Worm (Caenorhabditis elegans) whole organism, L1 larva: ENCODE measurements around the gene Y43E12A.2.

ENCODE experiments used
- C16A3.4 ChIP-seq: fragments of 150-350 bp; optimal IDR thresholded peaks from 2 replicates; lab custom pipeline; 2014; ENCODE audit warnings: missing biosample characterization, missing genetic modification characterization
- C34B4.2 ChIP-seq: sonication (generic microtip); optimal IDR thresholded peaks from 2 replicates; lab custom pipeline; 2017; ENCODE audit warnings: mild to moderate bottlenecking, missing genetic modification characterization, missing compliant biosample characterization
- F16B12.6 ChIP-seq: fragments of 150-350 bp; optimal IDR thresholded peaks from 2 replicates; lab custom pipeline; 2014; ENCODE audit warnings: missing biosample characterization, missing genetic modification characterization
- alr-1 ChIP-seq: fragments of 200-800 bp; sonication (Bioruptor generic); optimal IDR thresholded peaks from 2 replicates; lab custom pipeline; 2018; ENCODE audit warnings: borderline replicate concordance, mild to moderate bottlenecking, missing genetic modification characterization, missing compliant biosample characterization
- blmp-1 ChIP-seq: fragments of 150-350 bp; optimal IDR thresholded peaks from 2 replicates; lab custom pipeline; 2014; ENCODE audit warnings: missing biosample characterization, missing genetic modification characterization
- ceh-63 ChIP-seq: fragments of 200-800 bp; sonication (Bioruptor generic); optimal IDR thresholded peaks from 2 replicates; lab custom pipeline; 2018; ENCODE audit warnings: mild to moderate bottlenecking, missing genetic modification characterization, missing compliant biosample characterization
- ceh-8 ChIP-seq: fragments of 200-800 bp; sonication (Bioruptor generic); optimal IDR thresholded peaks from 2 replicates; lab custom pipeline; 2018; ENCODE audit warnings: mild to moderate bottlenecking, missing genetic modification characterization, moderate library complexity, missing compliant biosample characterization
- ceh-82 ChIP-seq, 3 experiments: fragments of 150-350 bp in 1 of 3; sonication (generic microtip) in 2 of 3; optimal IDR thresholded peaks; 2 replicates each; lab custom pipeline; 2014 to 2017; ENCODE audit warnings: missing biosample characterization in 3 of 3, missing genetic modification characterization in 3 of 3
- ceh-90 ChIP-seq: sonication (generic microtip); optimal IDR thresholded peaks from 2 replicates; lab custom pipeline; 2016; ENCODE audit warnings: missing genetic modification characterization, missing compliant biosample characterization
- efl-3 ChIP-seq: fragments of 200-800 bp; sonication (Bioruptor generic); optimal IDR thresholded peaks from 2 replicates; lab custom pipeline; 2018; ENCODE audit warnings: mild to moderate bottlenecking, missing genetic modification characterization, missing compliant biosample characterization
- egl-13 ChIP-seq: sonication (generic microtip); optimal IDR thresholded peaks from 2 replicates; lab custom pipeline; 2016; ENCODE audit warnings: missing genotype, missing genetic modification reagents, missing genetic modification characterization, missing compliant biosample characterization
- egl-27 ChIP-seq, 2 experiments: fragments of 150-350 bp in 1 of 2; sonication (generic microtip); optimal IDR thresholded peaks; 3 replicates each; lab custom pipeline; 2017 to 2018; ENCODE audit warnings: missing biosample characterization in 2 of 2, missing genetic modification characterization in 2 of 2, missing genetic modification reagents in 2 of 2
- elt-2 ChIP-seq: sonication (generic microtip); optimal IDR thresholded peaks from 2 replicates; lab custom pipeline; 2016; ENCODE audit warnings: missing genetic modification characterization, mild to moderate bottlenecking, inconsistent platforms, missing compliant biosample characterization, missing genetic modification reagents
- ets-5 ChIP-seq: fragments of 200-800 bp; sonication (Bioruptor generic); IDR thresholded peaks from 2 replicates; pipeline ENCODE4 v1.3.6; 2022; ENCODE audit warnings: missing genetic modification characterization, missing compliant biosample characterization
- fkh-10 ChIP-seq: sonication (generic microtip); optimal IDR thresholded peaks from 2 replicates; lab custom pipeline; 2017; ENCODE audit warnings: missing biosample characterization, missing genetic modification reagents, missing genetic modification characterization
- fkh-4 ChIP-seq: sonication (generic microtip); optimal IDR thresholded peaks from 2 replicates; lab custom pipeline; 2016; ENCODE audit warnings: missing compliant biosample characterization, missing genetic modification characterization, borderline replicate concordance
- fos-1 ChIP-seq: fragments of 150-350 bp; optimal IDR thresholded peaks from 2 replicates; lab custom pipeline; 2014; ENCODE audit warnings: missing biosample characterization, missing genetic modification characterization
- hlh-4 ChIP-seq: sonication (generic microtip); optimal IDR thresholded peaks from 2 replicates; lab custom pipeline; 2016; ENCODE audit warnings: mild to moderate bottlenecking, missing genetic modification characterization, missing compliant biosample characterization
- hpl-2 ChIP-seq: fragments of 150-350 bp; optimal IDR thresholded peaks from 2 replicates; lab custom pipeline; 2014; ENCODE audit warnings: missing biosample characterization, missing genetic modification reagents, missing genetic modification characterization
- isw-1 ChIP-seq: fragments of 200-800 bp; sonication (Bioruptor generic); IDR thresholded peaks from 2 replicates; pipeline ENCODE4 v1.3.6; 2022; ENCODE audit warnings: missing genetic modification characterization, missing compliant biosample characterization
- jun-1 ChIP-seq: fragments of 150-350 bp; optimal IDR thresholded peaks from 2 replicates; lab custom pipeline; 2014; ENCODE audit warnings: missing biosample characterization, missing genetic modification reagents, missing genetic modification characterization
- lin-13 ChIP-seq: fragments of 150-350 bp; optimal IDR thresholded peaks from 2 replicates; lab custom pipeline; 2014; ENCODE audit warnings: missing biosample characterization, missing genetic modification reagents, missing genetic modification characterization
- lin-14 ChIP-seq: fragments of 200-800 bp; sonication (Bioruptor generic); optimal IDR thresholded peaks from 2 replicates; lab custom pipeline; 2018; ENCODE audit warnings: mild to moderate bottlenecking, missing genetic modification characterization, moderate library complexity, missing compliant biosample characterization
- lin-15B ChIP-seq: fragments of 150-350 bp; sonication (generic microtip); optimal IDR thresholded peaks from 3 replicates; lab custom pipeline; 2014; ENCODE audit warnings: missing biosample characterization, missing genetic modification characterization
- lin-35 ChIP-seq, 2 experiments: fragments of 150-350 bp; optimal IDR thresholded peaks; 2 replicates each; lab custom pipeline; 2014; ENCODE audit warnings: missing biosample characterization in 2 of 2, missing genetic modification characterization in 2 of 2, missing genetic modification reagents in 2 of 2
- lin-39 ChIP-seq: fragments of 150-350 bp; optimal IDR thresholded peaks from 2 replicates; lab custom pipeline; 2014; ENCODE audit warnings: missing biosample characterization, missing genetic modification reagents, missing genetic modification characterization
- mab-9 ChIP-seq: fragments of 200-800 bp; sonication (Bioruptor generic); IDR thresholded peaks from 2 replicates; pipeline ENCODE4 v1.3.6; 2022; ENCODE audit warnings: missing genetic modification reagents, missing genetic modification characterization, missing compliant biosample characterization
- mdl-1 ChIP-seq, 2 experiments: fragments of 150-350 bp; optimal IDR thresholded peaks; 2 replicates each; lab custom pipeline; 2014 to 2017; ENCODE audit warnings: missing biosample characterization in 2 of 2, missing genetic modification characterization in 2 of 2, inconsistent platforms in 1 of 2
- mef-2 ChIP-seq: fragments of 150-350 bp; optimal IDR thresholded peaks from 2 replicates; lab custom pipeline; 2014; ENCODE audit warnings: missing biosample characterization, missing genetic modification characterization
- mep-1 ChIP-seq: fragments of 150-350 bp; optimal IDR thresholded peaks from 2 replicates; lab custom pipeline; 2014; ENCODE audit warnings: missing biosample characterization, missing genetic modification characterization
- nhr-12 ChIP-seq: sonication (generic microtip); optimal IDR thresholded peaks from 2 replicates; lab custom pipeline; 2017; ENCODE audit warnings: missing biosample characterization, missing genetic modification characterization
- nhr-19 ChIP-seq: fragments of 200-800 bp; sonication (Bioruptor generic); conservative IDR thresholded peaks from 2 replicates; pipeline ENCODE4 v1.3.6; 2022; ENCODE audit warnings: missing genetic modification characterization, missing compliant biosample characterization
- nhr-47 ChIP-seq: sonication (generic microtip); optimal IDR thresholded peaks from 2 replicates; lab custom pipeline; 2016; ENCODE audit warnings: mild to moderate bottlenecking, missing genetic modification characterization, moderate library complexity, missing compliant biosample characterization
- nhr-71 ChIP-seq: sonication (generic microtip); optimal IDR thresholded peaks from 2 replicates; lab custom pipeline; 2016; ENCODE audit warnings: mild to moderate bottlenecking, missing genetic modification characterization, moderate library complexity, missing compliant biosample characterization
- nhr-76 ChIP-seq: sonication (generic microtip); optimal IDR thresholded peaks from 2 replicates; lab custom pipeline; 2017; ENCODE audit warnings: missing biosample characterization, missing genetic modification characterization
- nhr-77 ChIP-seq: fragments of 150-350 bp; optimal IDR thresholded peaks from 2 replicates; lab custom pipeline; 2014; ENCODE audit warnings: missing biosample characterization, missing genetic modification characterization
- nhr-84 ChIP-seq: sonication (generic microtip); optimal IDR thresholded peaks from 2 replicates; lab custom pipeline; 2017; ENCODE audit warnings: missing biosample characterization, missing genetic modification characterization
- nhr-85 ChIP-seq: sonication (generic microtip); peaks from one replicate; lab custom pipeline; 2016; ENCODE audit warnings: missing genetic modification characterization, inconsistent platforms, missing compliant biosample characterization
- nhr-90 ChIP-seq: sonication (generic microtip); optimal IDR thresholded peaks from 2 replicates; lab custom pipeline; 2016; ENCODE audit warnings: mild to moderate bottlenecking, missing genetic modification characterization, missing compliant biosample characterization; ENCODE audit not compliant: poor library complexity
- pag-3 ChIP-seq: sonication (generic microtip); optimal IDR thresholded peaks from 2 replicates; lab custom pipeline; 2017; ENCODE audit warnings: missing genetic modification characterization, mild to moderate bottlenecking, missing compliant biosample characterization, antibody characterized with exemption, borderline replicate concordance; ENCODE audit not compliant: insufficient read depth
- pax-3 ChIP-seq: fragments of 200-800 bp; sonication (Bioruptor generic); optimal IDR thresholded peaks from 2 replicates; lab custom pipeline; 2018; ENCODE audit warnings: mild to moderate bottlenecking, missing genetic modification characterization, moderate library complexity, missing compliant biosample characterization
- pqm-1 ChIP-seq: sonication (generic microtip); optimal IDR thresholded peaks from 3 replicates; lab custom pipeline; 2017; ENCODE audit warnings: missing biosample characterization, missing genetic modification characterization
- rnt-1 ChIP-seq: sonication (generic microtip); optimal IDR thresholded peaks from 2 replicates; lab custom pipeline; 2016; ENCODE audit warnings: mild to moderate bottlenecking, missing genetic modification characterization, moderate library complexity, missing compliant biosample characterization
- skn-1 ChIP-seq: fragments of 150-350 bp; optimal IDR thresholded peaks from 2 replicates; lab custom pipeline; 2014; ENCODE audit warnings: missing biosample characterization, missing genetic modification characterization
- snu-23 ChIP-seq: sonication (generic microtip); optimal IDR thresholded peaks from 2 replicates; lab custom pipeline; 2016; ENCODE audit warnings: missing genetic modification characterization, missing compliant biosample characterization
- sup-37 ChIP-seq: fragments of 200-800 bp; sonication (Bioruptor generic); optimal IDR thresholded peaks from 2 replicates; lab custom pipeline; 2018; ENCODE audit warnings: mild to moderate bottlenecking, missing genetic modification characterization, missing compliant biosample characterization
- unc-30 ChIP-seq: sonication (generic microtip); optimal IDR thresholded peaks from 2 replicates; lab custom pipeline; 2017; ENCODE audit warnings: missing biosample characterization, missing genetic modification characterization
- unc-62 ChIP-seq: fragments of 150-350 bp; optimal IDR thresholded peaks from 2 replicates; lab custom pipeline; 2014; ENCODE audit warnings: missing biosample characterization, missing genetic modification reagents, missing genetic modification characterization
- unc-86 ChIP-seq: sonication (generic microtip); optimal IDR thresholded peaks from 2 replicates; lab custom pipeline; 2016; ENCODE audit warnings: missing genetic modification characterization, missing compliant biosample characterization
- zag-1 ChIP-seq: fragments of 150-350 bp; optimal IDR thresholded peaks from 2 replicates; lab custom pipeline; 2014; ENCODE audit warnings: missing biosample characterization, missing genetic modification characterization
- zip-4 ChIP-seq: fragments of 200-800 bp; sonication (Bioruptor generic); optimal IDR thresholded peaks from 2 replicates; lab custom pipeline; 2018; ENCODE audit warnings: mild to moderate bottlenecking, missing genetic modification characterization, moderate library complexity, missing compliant biosample characterization
- ztf-11 ChIP-seq, 2 experiments: sonication (generic microtip); optimal IDR thresholded peaks; 2 replicates each; lab custom pipeline; 2016 to 2017; ENCODE audit warnings: missing genetic modification characterization in 2 of 2, missing biosample characterization in 1 of 2, missing compliant biosample characterization in 1 of 2
- ztf-4 ChIP-seq: fragments of 150-350 bp; optimal IDR thresholded peaks from 2 replicates; lab custom pipeline; 2014; ENCODE audit warnings: missing biosample characterization, missing genetic modification characterization

Y43E12A.2 gene

ce11 chrIV:11027560-11027959 is 45.7 kb downstream of the Y43E12A.2 start (continued):
- TF ChIP-seq mdl-1 (tag; optimal IDR thresholded peaks at IDR 0.05; lab: Kevin White, UChicago) (peak in 1 of 2 experiments; percentile 72), ceh-82 (tag; optimal IDR thresholded peaks at IDR 0.05; lab: Kevin White, UChicago) (peak; percentile 39 to 70 (median 65)), nhr-84 (tag; lab: Kevin White, UChicago) (no peak), fkh-10 (GFP tag; lab: Kevin White, UChicago) (no peak), ceh-90 (no peak), zip-4 (GFP tag; lab: Kevin White, UChicago) (no peak), C34B4.2 (tag; lab: Kevin White, UChicago) (no peak), ztf-4 (tag; lab: Kevin White, UChicago) (peak; percentile 92), elt-2 (tag; lab: Kevin White, UChicago) (peak; percentile 9), isw-1 (GFP tag; lab: Robert Waterston, UW) (no peak), nhr-77 (peak; percentile 71), lin-39 (tag; lab: Kevin White, UChicago) (no peak), lin-14 (GFP tag; lab: Kevin White, UChicago) (peak; percentile 95), ztf-11 (tag; optimal IDR thresholded peaks at IDR 0.05; lab: Kevin White, UChicago) (peak in 1 of 2 experiments; percentile 73), fos-1 (tag; lab: Kevin White, UChicago) (peak; percentile 66), nhr-85 (tag; lab: Kevin White, UChicago) (peak; percentile 90), unc-30 (tag; lab: Kevin White, UChicago) (no peak), ceh-63 (GFP tag; lab: Kevin White, UChicago) (no peak), hlh-4 (tag; lab: Kevin White, UChicago) (no peak), ceh-8 (no peak), nhr-12 (tag; lab: Kevin White, UChicago) (no peak), C16A3.4 (tag; lab: Kevin White, UChicago) (peak; percentile 69), F16B12.6 (tag; lab: Kevin White, UChicago) (peak; percentile 33), fkh-4 (tag; lab: Kevin White, UChicago) (no peak), pax-3 (tag; lab: Kevin White, UChicago) (no peak), rnt-1 (tag; lab: Kevin White, UChicago) (peak; percentile 77), nhr-76 (no peak), nhr-90 (peak; percentile 71), mef-2 (tag; lab: Kevin White, UChicago) (peak; percentile 54), alr-1 (tag; lab: Kevin White, UChicago) (no peak), lin-15B (no peak), mab-9 (GFP tag; lab: Robert Waterston, UW) (0 out of 2 replicates have a peak, but pooled peaks have one; percentile 31), lin-13 (GFP tag; lab: Kevin White, UChicago) (peak; percentile 73), unc-86 (tag; lab: Kevin White, UChicago) (peak; percentile 72), blmp-1 (tag; lab: Kevin White, UChicago) (peak; percentile 77), hpl-2 (GFP tag; lab: Kevin White, UChicago) (no peak), egl-27 (tag; optimal IDR thresholded peaks at IDR 0.05; lab: Kevin White, UChicago) (peak; percentile 46 to 69), efl-3 (GFP tag; lab: Kevin White, UChicago) (no peak), zag-1 (tag; lab: Kevin White, UChicago) (no peak), egl-13 (tag; lab: Kevin White, UChicago) (peak; percentile 64), pqm-1 (tag; lab: Kevin White, UChicago) (no peak), mep-1 (tag; lab: Kevin White, UChicago) (peak; percentile 92), skn-1 (tag; lab: Kevin White, UChicago) (peak; percentile 90), nhr-47 (tag; lab: Kevin White, UChicago) (peak; percentile 82), snu-23 (GFP tag; lab: Kevin White, UChicago) (peak; percentile 96), nhr-19 (GFP tag; lab: Robert Waterston, UW) (peak; percentile 81), unc-62 (no peak), nhr-71 (tag; lab: Kevin White, UChicago) (peak; percentile 95), pag-3 (peak; percentile 91), lin-35 (GFP tag; optimal IDR thresholded peaks at IDR 0.05; lab: Kevin White, UChicago) (peak; percentile 68 to 78), jun-1 (tag; lab: Kevin White, UChicago) (peak; percentile 70), sup-37 (no peak), ets-5 (GFP tag; lab: Robert Waterston, UW) (no peak)
